Worm (Caenorhabditis elegans): ENCODE data around the gene rpc-25.

Gene rpc-25

ce11 chrV:10238665-10239064 is 32.3 kb upstream of the rpc-25 start, which contains the start of gene fubl-1:
Gene fubl-1 (minus strand): TSS chrV:10238866.
- peak; percentile 82 for TF ChIP-seq aha-1 (tag)
- peak; percentile 70 for TF ChIP-seq lin-38 (GFP tag; IDR thresholded peaks at IDR 0.05)
- peak in 1 of 2 experiments; percentile 19 for TF ChIP-seq lsy-2 (tag; optimal IDR thresholded peaks at IDR 0.05)
- no peak for TF ChIP-seq lin-1 (GFP tag; IDR thresholded peaks at IDR 0.05)
- peak in 1 of 2 experiments; percentile 28 for TF ChIP-seq unc-62 (GFP tag; optimal IDR thresholded peaks at IDR 0.05 in 1 of 2)
- TF ChIP-seq unc-62 (tag; optimal IDR thresholded peaks at IDR 0.05), result no peak
- TF ChIP-seq daf-8 (GFP tag; IDR thresholded peaks at IDR 0.05), result no peak
- peak; percentile 75 for TF ChIP-seq ama-1 (optimal IDR thresholded peaks at IDR 0.05)
- TF ChIP-seq vab-7 (GFP tag; IDR thresholded peaks at IDR 0.05), result peak; percentile 39; the same call in 1 of the 2 replicates
- peak; percentile 40; the same call in 1 of the 2 replicates for TF ChIP-seq Y48G9A.11 (GFP tag; IDR thresholded peaks at IDR 0.05)
- peak; percentile 56 for TF ChIP-seq mes-2 (tag; optimal IDR thresholded peaks at IDR 0.05; ENCODE audit: poor library complexity, severe bottlenecking)
- no peak for TF ChIP-seq nhr-42 (GFP tag; IDR thresholded peaks at IDR 0.05)
- peak; percentile 14 for TF ChIP-seq dpl-1 (GFP tag; optimal IDR thresholded peaks at IDR 0.05)
- TF ChIP-seq tra-1 (GFP tag; IDR thresholded peaks at IDR 0.05), result no peak

ce11 chrV:10237959-10238444 is 31.6 kb upstream of the rpc-25 start:
- TF ChIP-seq daf-19 (GFP tag; conservative IDR thresholded peaks at IDR 0.05) (peak; percentile 32; the same call in 1 of the 2 replicates), mes-2 (tag; optimal IDR thresholded peaks at IDR 0.05; ENCODE audit: poor library complexity, severe bottlenecking) (peak; percentile 3), Y48G9A.11 (GFP tag; IDR thresholded peaks at IDR 0.05) (0 out of 2 replicates have a peak, but pooled peaks have one; percentile 23), mdt-29 (GFP tag; IDR thresholded peaks at IDR 0.05) (peak; percentile 33; the same call in 1 of the 2 replicates), ztf-7 (tag; optimal IDR thresholded peaks at IDR 0.05) (no peak), lin-39 (tag; optimal IDR thresholded peaks at IDR 0.05) (no peak), nhr-6 (tag; optimal IDR thresholded peaks at IDR 0.05) (no peak), daf-12 (tag; optimal IDR thresholded peaks at IDR 0.05) (no peak), hmg-1.1 (GFP tag; IDR thresholded peaks at IDR 0.05) (no peak), fos-1 (tag; optimal IDR thresholded peaks at IDR 0.05) (no peak), tag-97 (GFP tag; IDR thresholded peaks at IDR 0.05) (no peak), F10B5.3 (tag; optimal IDR thresholded peaks at IDR 0.05) (no peak), unc-62 (GFP tag; optimal IDR thresholded peaks at IDR 0.05 in 1 of 2) (no peak), unc-62 (tag; optimal IDR thresholded peaks at IDR 0.05) (no peak), nhr-102 (tag; optimal IDR thresholded peaks at IDR 0.05) (no peak), lin-13 (GFP tag; optimal IDR thresholded peaks at IDR 0.05) (no peak), nhr-48 (tag; optimal IDR thresholded peaks at IDR 0.05) (no peak), nhr-25 (tag; optimal IDR thresholded peaks at IDR 0.05; ENCODE audit: borderline replicate concordance, insufficient read depth) (no peak), sdz-12 (GFP tag; optimal IDR thresholded peaks at IDR 0.05) (peak; percentile 55), zfp-2 (tag; optimal IDR thresholded peaks at IDR 0.05) (no peak), dpl-1 (GFP tag; optimal IDR thresholded peaks at IDR 0.05) (no peak), hlh-30 (tag; optimal IDR thresholded peaks at IDR 0.05; ENCODE audit: insufficient read depth) (no peak), ctbp-1 (GFP tag; IDR thresholded peaks at IDR 0.05) (0 out of 2 replicates have a peak, but pooled peaks have one; percentile 49), jun-1 (tag; optimal IDR thresholded peaks at IDR 0.05) (no peak), ces-1 (GFP tag; optimal IDR thresholded peaks at IDR 0.05) (no peak), nhr-77 (tag; optimal IDR thresholded peaks at IDR 0.05) (no peak), Y5F2A.4 (GFP tag; optimal IDR thresholded peaks at IDR 0.05) (peak; percentile 18), egl-43 (GFP tag; IDR thresholded peaks at IDR 0.05) (no peak), ama-1 (optimal IDR thresholded peaks at IDR 0.05) (peak; percentile 87), skn-1 (tag; optimal IDR thresholded peaks at IDR 0.05) (no peak), F49E8.2 (tag; optimal IDR thresholded peaks at IDR 0.05; ENCODE audit: borderline replicate concordance) (peak; percentile 48), lsy-2 (tag; optimal IDR thresholded peaks at IDR 0.05) (no peak), F37D6.2 (tag; optimal IDR thresholded peaks at IDR 0.05) (no peak), arid-1 (GFP tag; conservative IDR thresholded peaks at IDR 0.05) (0 out of 2 replicates have a peak, but pooled peaks have one; percentile 6), ZK337.2 (GFP tag; IDR thresholded peaks at IDR 0.05) (no peak), madf-9 (GFP tag; conservative IDR thresholded peaks at IDR 0.05) (no peak), gei-8 (GFP tag; optimal IDR thresholded peaks at IDR 0.05) (no peak), lin-38 (GFP tag; IDR thresholded peaks at IDR 0.05) (peak; percentile 67), Y75B8A.6 (GFP tag; IDR thresholded peaks at IDR 0.05) (0 out of 2 replicates have a peak, but pooled peaks have one; percentile 79), lir-3 (tag; optimal IDR thresholded peaks at IDR 0.05) (no peak), nhr-76 (tag; optimal IDR thresholded peaks at IDR 0.05) (no peak), dmd-9 (GFP tag; IDR thresholded peaks at IDR 0.05) (no peak)
